Fruit fly (Drosophila melanogaster): ENCODE data around the gene CG5274.

dm6 chr3L:20379496-20379895, 48.0 kb downstream of the CG5274 start:
- TF ChIP-seq gl (tag; optimal IDR thresholded peaks at IDR 0.05) (no peak), CG8159 (tag; optimal IDR thresholded peaks at IDR 0.05) (no peak), EcR (GFP tag; optimal IDR thresholded peaks at IDR 0.05) (no peak), Ets98B (GFP tag; IDR thresholded peaks at IDR 0.05) (no peak), D1 (tag; optimal IDR thresholded peaks at IDR 0.05) (no peak), fd96Ca (GFP tag; IDR thresholded peaks at IDR 0.05) (no peak), CG34367 (tag; optimal IDR thresholded peaks at IDR 0.05) (no peak), Snoo (tag; optimal IDR thresholded peaks at IDR 0.05) (no peak), CG13204 (GFP tag; optimal IDR thresholded peaks at IDR 0.05) (no peak)

Measured in whole organism, pupa.